Fruit fly (Drosophila melanogaster) whole organism, prepupa: ENCODE measurements around the gene CG10481.

Experiments used
- CG3919 ChIP-seq: fragments of 200-800 bp; sonication (Bioruptor generic); optimal IDR thresholded peaks from 3 replicates; lab custom pipeline; 2016; ENCODE audit warnings: missing biosample characterization, missing genetic modification characterization
- vri ChIP-seq: fragments of 200-800 bp; sonication (Bioruptor generic); optimal IDR thresholded peaks from 3 replicates; lab custom pipeline; 2016; ENCODE audit warnings: missing biosample characterization, mild to moderate bottlenecking, missing genetic modification characterization

dm6 chr2L:19895526-19896185 is 3.3 kb upstream of the CG10481 start:
- peak; percentile 78 for TF ChIP-seq CG3919 (GFP tag; lab: Kevin White, UChicago)
- TF ChIP-seq vri (GFP tag; lab: Kevin White, UChicago), result no peak
